Worm (Caenorhabditis elegans): ENCODE results near the gene T26C11.8.

ce11 chrX:1825290-1825832 is 35.2 kb upstream of the T26C11.8 start, which contains the start of gene C14E2.5:
- TF ChIP-seq dao-5 (tag; optimal IDR thresholded peaks at IDR 0.05) (no peak), W03F9.2 (tag; optimal IDR thresholded peaks at IDR 0.05) (no peak), him-1 (tag; optimal IDR thresholded peaks at IDR 0.05) (no peak)
